Fruit fly (Drosophila melanogaster) whole organism, adult: ENCODE data around the gene Moca-cyp.

Source experiments
- CG11617 ChIP-seq: fragments of 200-800 bp; sonication (Bioruptor generic); optimal IDR thresholded peaks from 2 replicates; lab custom pipeline; 2017; ENCODE audit warnings: mild to moderate bottlenecking, missing biosample characterization, missing genetic modification reagents, missing genetic modification characterization
- CG12768 ChIP-seq: fragments of 200-800 bp; sonication (Bioruptor generic); optimal IDR thresholded peaks from 2 replicates; lab custom pipeline; 2017; ENCODE audit warnings: missing biosample characterization, missing genetic modification characterization, mild to moderate bottlenecking, moderate library complexity, missing genetic modification reagents
- CG14711 ChIP-seq: fragments of 200-800 bp; sonication (Bioruptor generic); optimal IDR thresholded peaks from 2 replicates; lab custom pipeline; 2018; ENCODE audit warnings: missing biosample characterization, mild to moderate bottlenecking, missing genetic modification characterization, moderate library complexity
- CG1620 ChIP-seq: fragments of 200-800 bp; sonication (Bioruptor generic); optimal IDR thresholded peaks from 2 replicates; lab custom pipeline; 2016; ENCODE audit warnings: missing biosample characterization, missing genetic modification characterization
- CG33017 ChIP-seq: fragments of 200-800 bp; sonication (Bioruptor generic); optimal IDR thresholded peaks from 2 replicates; lab custom pipeline; 2018; ENCODE audit warnings: missing biosample characterization, mild to moderate bottlenecking, missing genetic modification characterization, moderate library complexity
- CG5204 ChIP-seq: fragments of 200-800 bp; sonication (Bioruptor generic); optimal IDR thresholded peaks from 2 replicates; lab custom pipeline; 2016; ENCODE audit warnings: missing biosample characterization, missing genetic modification characterization
- CG7045 ChIP-seq: fragments of 200-800 bp; sonication (Bioruptor generic); optimal IDR thresholded peaks from 2 replicates; lab custom pipeline; 2017; ENCODE audit warnings: missing biosample characterization, mild to moderate bottlenecking, missing genetic modification characterization
- CG7101 ChIP-seq: fragments of 200-800 bp; sonication (Bioruptor generic); optimal IDR thresholded peaks from 2 replicates; lab custom pipeline; 2018; ENCODE audit warnings: missing biosample characterization, mild to moderate bottlenecking, missing genetic modification characterization, moderate library complexity
- Clk ChIP-seq: fragments of 200-800 bp; sonication (Bioruptor generic); optimal IDR thresholded peaks from 2 replicates; lab custom pipeline; 2017; ENCODE audit warnings: missing biosample characterization, missing genetic modification characterization
- Crg-1 ChIP-seq: fragments of 200-800 bp; sonication (Bioruptor generic); optimal IDR thresholded peaks from 2 replicates; lab custom pipeline; 2016; ENCODE audit warnings: missing biosample characterization, missing genetic modification characterization
- Hr96 ChIP-seq: fragments of 200-800 bp; sonication (Bioruptor generic); optimal IDR thresholded peaks from 2 replicates; lab custom pipeline; 2016; ENCODE audit warnings: missing biosample characterization, missing genetic modification characterization
- Mnt ChIP-seq: fragments of 200-800 bp; sonication (Bioruptor generic); optimal IDR thresholded peaks from 2 replicates; lab custom pipeline; 2016; ENCODE audit warnings: missing biosample characterization, mild to moderate bottlenecking, missing genetic modification characterization
- bab1 ChIP-seq: fragments of 200-800 bp; sonication (Bioruptor generic); optimal IDR thresholded peaks from 3 replicates; lab custom pipeline; 2019; ENCODE audit warnings: missing biosample characterization, mild to moderate bottlenecking, missing genetic modification characterization, moderate library complexity
- cic ChIP-seq: fragments of 200-800 bp; sonication (Bioruptor generic); optimal IDR thresholded peaks from 2 replicates; lab custom pipeline; 2017; ENCODE audit warnings: missing biosample characterization, mild to moderate bottlenecking, missing genetic modification characterization, moderate library complexity
- cnc ChIP-seq, 2 experiments: fragments of >200 bp; optimal IDR thresholded peaks; 2 replicates each; lab custom pipeline; 2017
- kay ChIP-seq: fragments of 200-800 bp; sonication (Bioruptor generic); peaks from one replicate; lab custom pipeline; 2016; ENCODE audit warnings: missing biosample characterization, missing genetic modification characterization, borderline replicate concordance
- ovo ChIP-seq: fragments of 200-800 bp; sonication (Bioruptor generic); optimal IDR thresholded peaks from 2 replicates; lab custom pipeline; 2016; ENCODE audit warnings: missing biosample characterization, missing genetic modification characterization
- pad ChIP-seq: fragments of 200-800 bp; sonication (Bioruptor generic); optimal IDR thresholded peaks from 3 replicates; lab custom pipeline; 2017; ENCODE audit warnings: missing biosample characterization, missing genetic modification characterization, mild to moderate bottlenecking, moderate library complexity, missing genetic modification reagents
- tj ChIP-seq: fragments of 200-800 bp; sonication (Bioruptor generic); optimal IDR thresholded peaks from 3 replicates; lab custom pipeline; 2017; ENCODE audit warnings: missing biosample characterization, mild to moderate bottlenecking, missing genetic modification characterization, moderate library complexity
- toe ChIP-seq: fragments of 200-800 bp; sonication (Bioruptor generic); optimal IDR thresholded peaks from 2 replicates; lab custom pipeline; 2016; ENCODE audit warnings: missing biosample characterization, missing genetic modification characterization

Moca-cyp gene

DNA sequence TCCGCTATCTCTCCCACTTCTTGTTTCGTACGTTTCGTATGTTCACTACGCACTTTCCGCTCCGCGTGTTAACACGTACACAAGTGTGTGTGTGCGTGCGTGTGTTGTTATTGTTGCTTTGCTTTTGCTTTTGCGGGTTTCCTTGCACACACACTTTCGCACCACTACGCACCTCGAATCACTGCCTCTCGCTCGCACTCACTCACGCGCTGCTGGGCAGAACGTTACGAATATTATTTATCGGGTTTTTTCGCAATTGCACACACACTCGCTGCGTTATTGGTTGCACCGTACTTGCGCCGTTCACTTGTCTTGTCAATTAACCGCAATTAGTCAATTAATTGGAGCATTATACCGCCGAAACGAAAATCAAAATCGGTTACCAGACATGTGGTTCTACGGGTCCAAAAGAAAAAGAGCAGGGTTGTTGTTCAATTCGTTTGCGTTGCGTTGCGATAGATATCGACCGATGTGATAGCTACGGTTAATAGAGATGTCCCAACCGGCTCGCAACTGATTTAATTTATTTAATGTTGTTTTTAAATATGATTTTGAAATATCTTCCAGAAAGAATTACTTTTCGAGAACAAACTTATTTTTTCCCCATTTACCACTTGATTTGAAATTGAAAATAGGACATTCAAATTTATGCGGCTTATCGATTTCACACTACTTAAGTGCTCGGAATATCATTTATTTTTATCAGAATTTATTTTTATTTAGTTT, 3.9 kb upstream of the Moca-cyp start, which contains the start of gene larp:
larp (minus strand) TSS at position 395 of the 726 bp plus-strand sequence.
- TF ChIP-seq CG7101 (tag; lab: Kevin White, UChicago) (peak; percentile 70), CG12768 (GFP tag; lab: Kevin White, UChicago) (peak; percentile 40), kay (GFP tag; lab: Kevin White, UChicago) (no peak), Crg-1 (peak; percentile 69), toe (GFP tag; lab: Kevin White, UChicago) (peak; percentile 85), CG7045 (no peak), ovo (GFP tag; lab: Kevin White, UChicago) (peak; percentile 65), CG11617 (GFP tag; lab: Kevin White, UChicago) (peak; percentile 56), pad (GFP tag; lab: Kevin White, UChicago) (peak; percentile 33), CG1620 (GFP tag; lab: Kevin White, UChicago) (peak; percentile 79), CG33017 (no peak), Mnt (GFP tag; lab: Kevin White, UChicago) (peak; percentile 73), bab1 (GFP tag; lab: Kevin White, UChicago) (no peak), Clk (GFP tag; lab: Kevin White, UChicago) (no peak), tj (GFP tag; lab: Kevin White, UChicago) (peak; percentile 55), CG5204 (GFP tag; lab: Kevin White, UChicago) (peak; percentile 67), CG14711 (tag; lab: Kevin White, UChicago) (peak; percentile 91), cic (GFP tag; lab: Kevin White, UChicago) (no peak), cnc (optimal IDR thresholded peaks at IDR 0.05; lab: Kevin White, UChicago) (no peak), Hr96 (GFP tag; lab: Kevin White, UChicago) (peak; percentile 60)

DNA sequence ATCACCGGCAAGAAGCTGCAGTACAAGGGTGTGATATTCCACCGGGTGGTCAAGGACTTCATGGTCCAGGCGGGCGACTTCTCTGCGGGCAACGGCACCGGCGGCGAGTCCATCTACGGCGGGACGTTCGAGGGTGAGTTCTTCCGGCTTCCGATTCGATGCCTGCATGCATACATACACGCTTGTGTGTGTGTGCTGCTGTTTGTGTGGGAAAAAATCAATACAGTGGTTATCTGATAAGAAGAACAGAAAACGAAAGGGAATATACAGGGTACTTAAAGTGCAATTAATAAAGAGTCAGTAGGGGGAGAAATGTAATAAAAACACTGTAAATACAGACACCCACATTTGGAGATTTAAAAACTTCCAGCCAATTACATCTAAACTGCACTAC, 469 bp downstream of the Moca-cyp start:
- TF ChIP-seq ovo (GFP tag; lab: Kevin White, UChicago) = no peak
- TF ChIP-seq pad (GFP tag; lab: Kevin White, UChicago) = no peak
- TF ChIP-seq CG33017 = no peak
- no peak for TF ChIP-seq Mnt (GFP tag; lab: Kevin White, UChicago)
- no peak for TF ChIP-seq tj (GFP tag; lab: Kevin White, UChicago)
- no peak for TF ChIP-seq cnc (optimal IDR thresholded peaks at IDR 0.05; lab: Kevin White, UChicago)

- TF ChIP-seq Hr96 (GFP tag; lab: Kevin White, UChicago) = no peak
- no peak for TF ChIP-seq tj (GFP tag; lab: Kevin White, UChicago)
Measured at dm6 chr3R:28345287-28345686, 5.2 kb downstream of the Moca-cyp start.

DNA sequence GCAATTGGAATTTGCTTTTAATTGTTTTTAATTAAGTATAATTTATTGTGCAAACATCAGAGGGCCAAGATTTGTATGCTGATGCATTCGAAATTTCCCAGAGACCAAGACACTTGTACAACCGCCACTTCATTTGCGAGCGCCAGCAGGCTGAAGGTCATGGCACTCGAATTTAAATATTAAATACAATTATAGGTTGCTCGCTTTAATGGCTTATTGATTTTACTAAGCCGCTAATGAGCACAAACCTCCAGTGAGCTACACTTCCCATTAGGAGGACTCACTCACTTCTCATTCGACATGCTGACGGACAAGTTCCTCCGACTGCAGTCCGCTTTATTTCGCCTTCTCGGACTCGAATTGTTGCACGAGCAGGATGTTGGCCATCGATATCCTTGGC, 11.8 kb downstream of the Moca-cyp start, which contains the start of gene Or98b:
Or98b (plus strand) TSS at position 301 of the 400 bp plus-strand sequence.
- TF ChIP-seq pad (GFP tag; lab: Kevin White, UChicago) = no peak
- TF ChIP-seq CG11617 (GFP tag; lab: Kevin White, UChicago) = no peak
- TF ChIP-seq tj (GFP tag; lab: Kevin White, UChicago) = no peak
- no peak for TF ChIP-seq CG1620 (GFP tag; lab: Kevin White, UChicago)
- no peak for TF ChIP-seq bab1 (GFP tag; lab: Kevin White, UChicago)
- TF ChIP-seq Crg-1 = no peak
- no peak for TF ChIP-seq cnc (optimal IDR thresholded peaks at IDR 0.05; lab: Kevin White, UChicago)

DNA sequence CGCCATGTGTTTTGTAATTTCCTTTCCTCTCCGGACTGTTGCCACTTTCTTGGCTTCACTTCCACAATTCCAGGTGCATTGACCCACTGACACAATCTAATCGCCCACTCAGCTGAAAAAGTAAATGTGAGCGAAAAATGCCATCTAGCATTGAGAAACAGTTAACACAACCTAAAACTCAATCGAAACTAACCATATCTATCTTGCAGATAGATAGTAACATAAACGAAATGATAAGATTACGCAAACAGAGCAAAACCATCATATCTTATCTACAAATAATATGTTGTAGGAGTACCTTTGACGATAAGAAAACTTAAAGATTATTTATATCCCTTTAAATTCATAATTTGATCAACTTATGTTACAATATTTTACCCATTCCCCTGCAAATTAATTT, 19.5 kb downstream of the Moca-cyp start:
- TF ChIP-seq Mnt (GFP tag; lab: Kevin White, UChicago) (no peak), pad (GFP tag; lab: Kevin White, UChicago) (no peak), cnc (optimal IDR thresholded peaks at IDR 0.05; lab: Kevin White, UChicago) (no peak), CG11617 (GFP tag; lab: Kevin White, UChicago) (no peak), cic (GFP tag; lab: Kevin White, UChicago) (no peak), toe (GFP tag; lab: Kevin White, UChicago) (no peak), CG7045 (no peak), ovo (GFP tag; lab: Kevin White, UChicago) (no peak)

DNA sequence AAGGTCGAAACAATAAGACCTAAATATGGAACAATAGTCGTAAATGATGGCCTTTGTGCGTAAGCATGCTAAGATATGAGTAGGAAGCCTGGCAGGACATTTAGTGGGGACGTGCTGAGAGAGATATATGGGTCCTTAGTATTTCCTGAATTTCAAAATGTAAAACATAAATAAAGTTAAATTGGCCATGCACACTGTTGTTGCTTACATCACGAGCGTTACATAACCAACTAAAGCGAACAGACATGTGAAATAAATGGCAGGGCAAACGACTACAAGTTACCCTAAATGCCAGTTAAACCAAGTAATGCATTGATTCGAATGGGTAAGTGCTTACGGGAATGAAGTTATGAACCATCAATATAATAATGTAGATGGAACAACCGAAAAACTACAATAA, 35.7 kb downstream of the Moca-cyp start:
- TF ChIP-seq bab1 (GFP tag; lab: Kevin White, UChicago) (no peak), kay (GFP tag; lab: Kevin White, UChicago) (no peak), Hr96 (GFP tag; lab: Kevin White, UChicago) (no peak), Clk (GFP tag; lab: Kevin White, UChicago) (no peak), toe (GFP tag; lab: Kevin White, UChicago) (no peak), ovo (GFP tag; lab: Kevin White, UChicago) (no peak), tj (GFP tag; lab: Kevin White, UChicago) (no peak), CG14711 (tag; lab: Kevin White, UChicago) (no peak), CG7101 (tag; lab: Kevin White, UChicago) (no peak), CG33017 (no peak), cnc (optimal IDR thresholded peaks at IDR 0.05; lab: Kevin White, UChicago) (no peak)

dm6 chr3R:28377648-28378047, 37.5 kb downstream of the Moca-cyp start:
- no peak for TF ChIP-seq CG7045
- no peak for TF ChIP-seq cic (GFP tag; lab: Kevin White, UChicago)
- TF ChIP-seq Hr96 (GFP tag; lab: Kevin White, UChicago) = no peak
- TF ChIP-seq ovo (GFP tag; lab: Kevin White, UChicago) = no peak
- no peak for TF ChIP-seq bab1 (GFP tag; lab: Kevin White, UChicago)
